Fruit fly (Drosophila melanogaster) whole organism, embryonic: ENCODE measurements around the gene Idh3a.

ENCODE experiments used
- Bdp1 ChIP-seq: fragments of 200-800 bp; sonication (Bioruptor generic); optimal IDR thresholded peaks from 3 replicates; lab custom pipeline; 2016; ENCODE audit warnings: missing biosample characterization, missing genetic modification characterization
- CG12299 ChIP-seq: fragments of 200-800 bp; sonication (Bioruptor generic); optimal IDR thresholded peaks from 2 replicates; lab custom pipeline; 2018; ENCODE audit warnings: missing biosample characterization, mild to moderate bottlenecking, missing genetic modification characterization
- CG13775 ChIP-seq: fragments of 200-800 bp; sonication (Bioruptor generic); optimal IDR thresholded peaks from 3 replicates; lab custom pipeline; 2017; ENCODE audit warnings: missing biosample characterization, mild to moderate bottlenecking, missing genetic modification characterization
- CG14667 ChIP-seq: fragments of 200-800 bp; sonication (Bioruptor generic); IDR thresholded peaks from 2 replicates; pipeline ENCODE4 v1.3.6; 2022; ENCODE audit warnings: missing biosample characterization, missing genetic modification characterization
- CG17802 ChIP-seq: fragments of 200-800 bp; sonication (Bioruptor generic); optimal IDR thresholded peaks from 2 replicates; lab custom pipeline; 2018; ENCODE audit warnings: missing biosample characterization, mild to moderate bottlenecking, missing genetic modification characterization, moderate library complexity
- CG2199 ChIP-seq: fragments of 200-800 bp; sonication (Bioruptor generic); IDR thresholded peaks from 3 replicates; pipeline ENCODE4 v1.3.6; 2022; ENCODE audit warnings: missing biosample characterization, missing genetic modification characterization
- CG2889 ChIP-seq: fragments of 200-800 bp; sonication (Bioruptor generic); IDR thresholded peaks from 3 replicates; pipeline ENCODE4 v1.3.6; 2022; ENCODE audit warnings: missing biosample characterization, missing genetic modification characterization
- CG32772 ChIP-seq: fragments of 200-800 bp; sonication (Bioruptor generic); IDR thresholded peaks from 2 replicates; pipeline ENCODE4 v1.3.6; 2022; ENCODE audit warnings: missing biosample characterization, missing genetic modification characterization
- CG34224 ChIP-seq: fragments of 200-800 bp; sonication (Bioruptor generic); IDR thresholded peaks from 3 replicates; pipeline ENCODE4 v1.3.6; 2022; ENCODE audit warnings: missing biosample characterization, missing genetic modification characterization; ENCODE audit not compliant: partially characterized antibody
- CG42726 ChIP-seq: fragments of 200-800 bp; sonication (Bioruptor generic); IDR thresholded peaks from 2 replicates; pipeline ENCODE4 v1.3.6; 2022; ENCODE audit warnings: missing biosample characterization, missing genetic modification characterization; ENCODE audit not compliant: partially characterized antibody
- CG43689 ChIP-seq: fragments of 200-800 bp; sonication (Bioruptor generic); IDR thresholded peaks from 2 replicates; pipeline ENCODE4 v1.3.6; 2022; ENCODE audit warnings: missing biosample characterization, missing genetic modification characterization
- CG4820 ChIP-seq: fragments of 200-800 bp; sonication (Bioruptor generic); optimal IDR thresholded peaks from 3 replicates; lab custom pipeline; 2016; ENCODE audit warnings: missing biosample characterization, missing genetic modification characterization
- CG6791 ChIP-seq: fragments of 200-800 bp; sonication (Bioruptor generic); IDR thresholded peaks from 3 replicates; pipeline ENCODE4 v1.3.6; 2022; ENCODE audit warnings: missing biosample characterization, missing genetic modification characterization; ENCODE audit not compliant: partially characterized antibody
- CG7786 ChIP-seq: fragments of 200-800 bp; sonication (Bioruptor generic); optimal IDR thresholded peaks from 2 replicates; lab custom pipeline; 2016; ENCODE audit warnings: missing biosample characterization, missing genetic modification characterization
- CG9797 ChIP-seq: fragments of 200-800 bp; sonication (Bioruptor generic); optimal IDR thresholded peaks from 3 replicates; lab custom pipeline; 2018; ENCODE audit warnings: missing biosample characterization, mild to moderate bottlenecking, missing genetic modification characterization
- Dbx ChIP-seq: fragments of 200-800 bp; sonication (Bioruptor generic); IDR thresholded peaks from 3 replicates; pipeline ENCODE4 v1.3.6; 2022; ENCODE audit warnings: missing biosample characterization, missing genetic modification characterization
- Dll ChIP-seq: fragments of 200-800 bp; sonication (Bioruptor generic); IDR thresholded peaks from 4 replicates; pipeline ENCODE4 v1.3.6; 2022; ENCODE audit warnings: missing biosample characterization, missing genetic modification characterization; ENCODE audit not compliant: partially characterized antibody
- Doc3 ChIP-seq: fragments of 200-800 bp; sonication (Bioruptor generic); IDR thresholded peaks from 3 replicates; pipeline ENCODE4 v1.3.6; 2022; ENCODE audit warnings: missing biosample characterization, missing genetic modification characterization; ENCODE audit not compliant: partially characterized antibody
- Ets65A ChIP-seq: fragments of 200-800 bp; sonication (Bioruptor generic); peaks from one replicate; lab custom pipeline; 2016; ENCODE audit warnings: missing biosample characterization, missing genetic modification characterization
- MBD-R2 ChIP-seq: fragments of 200-800 bp; sonication (Bioruptor generic); IDR thresholded peaks from 2 replicates; pipeline ENCODE4 v1.3.6; 2022; ENCODE audit warnings: missing biosample characterization, missing genetic modification characterization
- Opbp ChIP-seq: fragments of 200-800 bp; sonication (Bioruptor generic); IDR thresholded peaks from 3 replicates; pipeline ENCODE4 v1.3.6; 2022; ENCODE audit warnings: missing biosample characterization, missing genetic modification characterization; ENCODE audit not compliant: partially characterized antibody
- Rfx ChIP-seq: fragments of 200-800 bp; sonication (Bioruptor generic); IDR thresholded peaks from 2 replicates; pipeline ENCODE4 v1.3.6; 2022; ENCODE audit warnings: missing biosample characterization, missing genetic modification characterization
- Sox100B ChIP-seq: fragments of 200-800 bp; sonication (Bioruptor generic); optimal IDR thresholded peaks from 3 replicates; lab custom pipeline; 2018; ENCODE audit warnings: missing biosample characterization, mild to moderate bottlenecking, missing genetic modification characterization
- Sry-δ ChIP-seq: fragments of 200-800 bp; sonication (Bioruptor generic); optimal IDR thresholded peaks from 2 replicates; lab custom pipeline; 2016; ENCODE audit warnings: missing biosample characterization, missing genetic modification characterization
- Ssrp ChIP-seq: fragments of 200-800 bp; sonication (Bioruptor generic); optimal IDR thresholded peaks from 2 replicates; lab custom pipeline; 2018; ENCODE audit warnings: missing biosample characterization, mild to moderate bottlenecking, missing genetic modification characterization, moderate library complexity
- YL-1 ChIP-seq: fragments of 200-800 bp; sonication (Bioruptor generic); optimal IDR thresholded peaks from 3 replicates; lab custom pipeline; 2017; ENCODE audit warnings: missing biosample characterization, mild to moderate bottlenecking, missing genetic modification characterization
- al ChIP-seq: fragments of 200-800 bp; sonication (Bioruptor generic); IDR thresholded peaks from 2 replicates; pipeline ENCODE4 v1.3.6; 2022; ENCODE audit warnings: missing biosample characterization, missing genetic modification characterization
- amos ChIP-seq: fragments of 200-800 bp; sonication (Bioruptor generic); IDR thresholded peaks from 2 replicates; pipeline ENCODE4 v1.3.6; 2022; ENCODE audit warnings: missing biosample characterization, missing genetic modification characterization; ENCODE audit not compliant: partially characterized antibody
- ap ChIP-seq: fragments of 200-800 bp; sonication (Bioruptor generic); IDR thresholded peaks from 2 replicates; pipeline ENCODE4 v1.3.6; 2022; ENCODE audit warnings: missing biosample characterization, missing genetic modification characterization
- ash1 ChIP-seq: fragments of 200-800 bp; sonication (Bioruptor generic); optimal IDR thresholded peaks from 2 replicates; lab custom pipeline; 2018; ENCODE audit warnings: missing biosample characterization, mild to moderate bottlenecking, missing genetic modification characterization
- chinmo ChIP-seq: fragments of 200-800 bp; sonication (Bioruptor generic); IDR thresholded peaks from 4 replicates; pipeline ENCODE4 v1.3.6; 2022; ENCODE audit warnings: missing biosample characterization, missing genetic modification characterization; ENCODE audit not compliant: partially characterized antibody
- corto ChIP-seq: fragments of 200-800 bp; sonication (Bioruptor generic); optimal IDR thresholded peaks from 2 replicates; lab custom pipeline; 2016; ENCODE audit warnings: missing biosample characterization, mild to moderate bottlenecking, missing genetic modification characterization, moderate library complexity
- crp ChIP-seq, 2 experiments: fragments of 200-800 bp; sonication (Bioruptor generic); optimal IDR thresholded peaks; 2 replicates in 1 of 2; 3 replicates in 1 of 2; lab custom pipeline; 2017; ENCODE audit warnings: missing biosample characterization in 2 of 2, missing genetic modification characterization in 2 of 2, mild to moderate bottlenecking in 1 of 2, moderate library complexity in 1 of 2
- inv ChIP-seq: fragments of 200-800 bp; sonication (Bioruptor generic); IDR thresholded peaks from 2 replicates; pipeline ENCODE4 v1.3.6; 2022; ENCODE audit warnings: missing biosample characterization, missing genetic modification characterization; ENCODE audit not compliant: partially characterized antibody
- kay ChIP-seq: fragments of 200-800 bp; sonication (Bioruptor generic); optimal IDR thresholded peaks from 2 replicates; lab custom pipeline; 2016; ENCODE audit warnings: missing biosample characterization, missing genetic modification characterization
- lilli ChIP-seq: fragments of 200-800 bp; sonication (Bioruptor generic); optimal IDR thresholded peaks from 3 replicates; lab custom pipeline; 2016; ENCODE audit warnings: missing biosample characterization, missing genetic modification characterization
- maf-S ChIP-seq: fragments of 200-800 bp; sonication (Bioruptor generic); optimal IDR thresholded peaks from 2 replicates; lab custom pipeline; 2016; ENCODE audit warnings: missing biosample characterization, missing genetic modification characterization
- onecut ChIP-seq: fragments of 200-800 bp; sonication (Bioruptor generic); IDR thresholded peaks from 2 replicates; pipeline ENCODE4 v1.3.6; 2022; ENCODE audit warnings: missing biosample characterization, missing genetic modification characterization
- phol ChIP-seq: fragments of 200-800 bp; sonication (Bioruptor generic); optimal IDR thresholded peaks from 3 replicates; lab custom pipeline; 2018; ENCODE audit warnings: missing biosample characterization, mild to moderate bottlenecking, missing genetic modification characterization, moderate library complexity
- seq ChIP-seq: fragments of 200-800 bp; sonication (Bioruptor generic); IDR thresholded peaks from 2 replicates; pipeline ENCODE4 v1.3.6; 2022; ENCODE audit warnings: missing biosample characterization, missing genetic modification characterization
- so ChIP-seq: fragments of 200-800 bp; sonication (Bioruptor generic); IDR thresholded peaks from 3 replicates; pipeline ENCODE4 v1.3.6; 2022; ENCODE audit warnings: missing biosample characterization, missing genetic modification characterization
- sob ChIP-seq: fragments of 200-800 bp; sonication (Bioruptor generic); IDR thresholded peaks from 2 replicates; pipeline ENCODE4 v1.3.6; 2022; ENCODE audit warnings: missing biosample characterization, missing genetic modification characterization
- tap ChIP-seq: fragments of 200-800 bp; optimal IDR thresholded peaks from 3 replicates; lab custom pipeline; 2019; ENCODE audit warnings: missing biosample characterization, mild to moderate bottlenecking, missing genetic modification characterization, moderate library complexity
- tll ChIP-seq, 2 experiments: fragments of 200-800 bp in 1 of 2; fragments of >200 bp in 1 of 2; sonication (Bioruptor generic) in 1 of 2; optimal IDR thresholded peaks; 2 replicates each; lab custom pipeline; 2017 to 2019; ENCODE audit warnings: missing biosample characterization in 2 of 2, missing genetic modification characterization in 2 of 2, mild to moderate bottlenecking in 1 of 2, moderate library complexity in 1 of 2
- tna ChIP-seq: fragments of 200-800 bp; sonication (Bioruptor generic); IDR thresholded peaks from 2 replicates; pipeline ENCODE4 v1.3.6; 2022; ENCODE audit warnings: missing biosample characterization, missing genetic modification characterization; ENCODE audit not compliant: partially characterized antibody
- twi ChIP-seq: fragments of 200-800 bp; optimal IDR thresholded peaks from 2 replicates; lab custom pipeline; 2019; ENCODE audit warnings: missing biosample characterization, mild to moderate bottlenecking, missing genetic modification characterization, moderate library complexity
- unc-4 ChIP-seq: fragments of 200-800 bp; sonication (Bioruptor generic); IDR thresholded peaks from 2 replicates; pipeline ENCODE4 v1.3.6; 2022; ENCODE audit warnings: missing biosample characterization, missing genetic modification characterization; ENCODE audit not compliant: partially characterized antibody
- zfh2 ChIP-seq: fragments of 200-800 bp; sonication (Bioruptor generic); optimal IDR thresholded peaks from 2 replicates; lab custom pipeline; 2016; ENCODE audit warnings: missing biosample characterization, missing genetic modification characterization

Gene Idh3a

dm6 chrX:19521753-19522383 lies at the start of gene Idh3a, which contains the start of gene CoRest (continued):
- TF ChIP-seq tap (tag; lab: Kevin White, UChicago), result no peak
- peak; percentile 54; the same call in 2 of the 3 replicates for TF ChIP-seq CG6791 (GFP tag; lab: Robert Waterston, UW)
- TF ChIP-seq tna (GFP tag; lab: Robert Waterston, UW), result no peak; the same call in 1 of the 2 replicates
- peak; percentile 51 for TF ChIP-seq zfh2 (GFP tag; lab: Kevin White, UChicago)
- TF ChIP-seq twi, result peak; percentile 8
- no peak for TF ChIP-seq so (GFP tag; lab: Robert Waterston, UW)
- TF ChIP-seq CG4820, result peak; percentile 4
- TF ChIP-seq CG9797, result peak; percentile 42
- TF ChIP-seq lilli (GFP tag; lab: Kevin White, UChicago), result peak; percentile 15
- TF ChIP-seq phol (tag; lab: Kevin White, UChicago), result peak; percentile 58
- TF ChIP-seq CG7786 (GFP tag; lab: Kevin White, UChicago), result peak; percentile 4
- TF ChIP-seq YL-1 (GFP tag; lab: Kevin White, UChicago), result peak; percentile 10
- TF ChIP-seq Ets65A (GFP tag; lab: Kevin White, UChicago), result peak; percentile 86
- TF ChIP-seq unc-4, result peak; percentile 76
- peak; percentile 42 for TF ChIP-seq CG13775 (GFP tag; lab: Kevin White, UChicago)
- peak in 1 of 2 experiments; percentile 53 for TF ChIP-seq crp (GFP tag; optimal IDR thresholded peaks at IDR 0.05; lab: Kevin White, UChicago)
- 0 out of 2 replicates have a peak, but pooled peaks have one; percentile 10 for TF ChIP-seq al (GFP tag; lab: Robert Waterston, UW)
- no peak for TF ChIP-seq CG12299 (tag; lab: Kevin White, UChicago)
- peak in 1 of 2 experiments; percentile 61 for TF ChIP-seq tll (GFP tag; optimal IDR thresholded peaks at IDR 0.05; lab: Kevin White, UChicago)
- TF ChIP-seq chinmo (GFP tag; lab: Robert Waterston, UW), result 0 out of 4 replicates have a peak, but pooled peaks have one; percentile 48
- TF ChIP-seq Opbp, result peak; percentile 34; the same call in 1 of the 3 replicates
- TF ChIP-seq corto (GFP tag; lab: Kevin White, UChicago), result no peak
- TF ChIP-seq kay (GFP tag; lab: Kevin White, UChicago), result no peak
- TF ChIP-seq Bdp1, result no peak
- TF ChIP-seq maf-S (GFP tag; lab: Kevin White, UChicago), result no peak
- no peak for TF ChIP-seq CG32772 (GFP tag; lab: Robert Waterston, UW)
- no peak for TF ChIP-seq Ssrp (tag; lab: Kevin White, UChicago)
- TF ChIP-seq Sox100B (GFP tag; lab: Kevin White, UChicago), result no peak
- TF ChIP-seq CG2199 (GFP tag; lab: Robert Waterston, UW), result no peak
- TF ChIP-seq sob (GFP tag; lab: Robert Waterston, UW), result no peak
- TF ChIP-seq CG14667 (GFP tag; lab: Robert Waterston, UW), result no peak
- TF ChIP-seq inv (GFP tag; lab: Robert Waterston, UW), result peak; percentile 69
- TF ChIP-seq Sry-δ (GFP tag; lab: Kevin White, UChicago), result peak; percentile 83
- TF ChIP-seq CG2889 (GFP tag; lab: Robert Waterston, UW), result 0 out of 3 replicates have a peak, but pooled peaks have one; percentile 26
- peak; percentile 52; the same call in 1 of the 3 replicates for TF ChIP-seq Dbx (GFP tag; lab: Robert Waterston, UW)
- TF ChIP-seq CG43689 (GFP tag; lab: Robert Waterston, UW), result no peak
- TF ChIP-seq MBD-R2 (GFP tag; lab: Robert Waterston, UW), result peak; percentile 58
- TF ChIP-seq ash1 (GFP tag; lab: Kevin White, UChicago), result no peak
- peak; percentile 77 for TF ChIP-seq Dll (GFP tag; lab: Robert Waterston, UW)
- TF ChIP-seq CG17802 (tag; lab: Kevin White, UChicago), result peak; percentile 7
- TF ChIP-seq ap (GFP tag; lab: Robert Waterston, UW), result no peak
- TF ChIP-seq onecut, result peak; percentile 25; the same call in 1 of the 2 replicates
- TF ChIP-seq Doc3, result peak; percentile 53; the same call in 2 of the 3 replicates
- TF ChIP-seq CG42726, result 0 out of 2 replicates have a peak, but pooled peaks have one; percentile 14
- peak; percentile 46; the same call in 2 of the 3 replicates for TF ChIP-seq CG34224 (GFP tag; lab: Robert Waterston, UW)
- TF ChIP-seq amos, result peak; percentile 69
- TF ChIP-seq Rfx (GFP tag; lab: Robert Waterston, UW), result 0 out of 2 replicates have a peak, but pooled peaks have one; percentile 42
- TF ChIP-seq seq, result peak; percentile 67
